Worm (Caenorhabditis elegans) whole organism, L1 larva: ENCODE data around the gene F58H1.7.

ENCODE experiments used
- F16B12.6 ChIP-seq: fragments of 150-350 bp; optimal IDR thresholded peaks from 2 replicates; lab custom pipeline; 2014; ENCODE audit warnings: missing biosample characterization, missing genetic modification characterization
- aha-1 ChIP-seq: fragments of 150-350 bp; optimal IDR thresholded peaks from 2 replicates; lab custom pipeline; 2014; ENCODE audit warnings: missing biosample characterization, missing genetic modification characterization
- aly-2 ChIP-seq: fragments of 150-350 bp; optimal IDR thresholded peaks from 2 replicates; lab custom pipeline; 2014; ENCODE audit warnings: missing biosample characterization, missing genetic modification characterization
- blmp-1 ChIP-seq: fragments of 150-350 bp; optimal IDR thresholded peaks from 2 replicates; lab custom pipeline; 2014; ENCODE audit warnings: missing biosample characterization, missing genetic modification characterization
- ceh-63 ChIP-seq: fragments of 200-800 bp; sonication (Bioruptor generic); optimal IDR thresholded peaks from 2 replicates; lab custom pipeline; 2018; ENCODE audit warnings: mild to moderate bottlenecking, missing genetic modification characterization, missing compliant biosample characterization
- ceh-8 ChIP-seq: fragments of 200-800 bp; sonication (Bioruptor generic); optimal IDR thresholded peaks from 2 replicates; lab custom pipeline; 2018; ENCODE audit warnings: mild to moderate bottlenecking, missing genetic modification characterization, moderate library complexity, missing compliant biosample characterization
- ceh-88 ChIP-seq: fragments of 200-800 bp; sonication (Bioruptor generic); IDR thresholded peaks from 2 replicates; pipeline ENCODE4 v1.3.6; 2022; ENCODE audit warnings: missing genetic modification characterization, missing compliant biosample characterization
- dpl-1 ChIP-seq, 3 experiments: fragments of 150-350 bp in 2 of 3; sonication (generic microtip) in 1 of 3; optimal IDR thresholded peaks; 2 replicates each; lab custom pipeline; 2014 to 2017; ENCODE audit warnings: missing biosample characterization in 3 of 3, missing genetic modification characterization in 3 of 3, missing genetic modification reagents in 3 of 3
- dsc-1 ChIP-seq: sonication (generic microtip); optimal IDR thresholded peaks from 2 replicates; lab custom pipeline; 2016; ENCODE audit warnings: mild to moderate bottlenecking, missing genetic modification characterization, missing compliant biosample characterization
- efl-1 ChIP-seq, 4 experiments: fragments of 150-350 bp; optimal IDR thresholded peaks in 3 of 4; peaks in 1 of 4; 1 replicate in 1 of 4; 2 replicates in 3 of 4; lab custom pipeline; 2014; ENCODE audit warnings: missing biosample characterization in 2 of 4, missing genetic modification characterization in 2 of 4, missing genetic modification reagents in 2 of 4
- efl-3 ChIP-seq: fragments of 200-800 bp; sonication (Bioruptor generic); optimal IDR thresholded peaks from 2 replicates; lab custom pipeline; 2018; ENCODE audit warnings: mild to moderate bottlenecking, missing genetic modification characterization, missing compliant biosample characterization
- egl-13 ChIP-seq: sonication (generic microtip); optimal IDR thresholded peaks from 2 replicates; lab custom pipeline; 2016; ENCODE audit warnings: missing genotype, missing genetic modification reagents, missing genetic modification characterization, missing compliant biosample characterization
- egl-27 ChIP-seq, 2 experiments: fragments of 150-350 bp in 1 of 2; sonication (generic microtip); optimal IDR thresholded peaks; 3 replicates each; lab custom pipeline; 2017 to 2018; ENCODE audit warnings: missing biosample characterization in 2 of 2, missing genetic modification characterization in 2 of 2, missing genetic modification reagents in 2 of 2
- elt-2 ChIP-seq: sonication (generic microtip); optimal IDR thresholded peaks from 2 replicates; lab custom pipeline; 2016; ENCODE audit warnings: missing genetic modification characterization, mild to moderate bottlenecking, inconsistent platforms, missing compliant biosample characterization, missing genetic modification reagents
- elt-3 ChIP-seq, 6 experiments: fragments of 150-350 bp in 1 of 6; sonication (generic microtip); optimal IDR thresholded peaks; 2 replicates each; lab custom pipeline; 2017 to 2018; ENCODE audit warnings: missing biosample characterization in 6 of 6, missing genetic modification characterization in 6 of 6, inconsistent platforms in 1 of 6
- ets-5 ChIP-seq: fragments of 200-800 bp; sonication (Bioruptor generic); IDR thresholded peaks from 2 replicates; pipeline ENCODE4 v1.3.6; 2022; ENCODE audit warnings: missing genetic modification characterization, missing compliant biosample characterization
- fos-1 ChIP-seq: fragments of 150-350 bp; optimal IDR thresholded peaks from 2 replicates; lab custom pipeline; 2014; ENCODE audit warnings: missing biosample characterization, missing genetic modification characterization
- grh-1 ChIP-seq: fragments of 200-800 bp; sonication (Bioruptor generic); IDR thresholded peaks from 2 replicates; pipeline ENCODE4 v1.3.6; 2022; ENCODE audit warnings: missing genetic modification reagents, missing genetic modification characterization, missing compliant biosample characterization
- lin-14 ChIP-seq: fragments of 200-800 bp; sonication (Bioruptor generic); optimal IDR thresholded peaks from 2 replicates; lab custom pipeline; 2018; ENCODE audit warnings: mild to moderate bottlenecking, missing genetic modification characterization, moderate library complexity, missing compliant biosample characterization
- lin-15B ChIP-seq: fragments of 150-350 bp; sonication (generic microtip); optimal IDR thresholded peaks from 3 replicates; lab custom pipeline; 2014; ENCODE audit warnings: missing biosample characterization, missing genetic modification characterization
- lin-35 ChIP-seq, 2 experiments: fragments of 150-350 bp; optimal IDR thresholded peaks; 2 replicates each; lab custom pipeline; 2014; ENCODE audit warnings: missing biosample characterization in 2 of 2, missing genetic modification characterization in 2 of 2, missing genetic modification reagents in 2 of 2
- lsy-2 ChIP-seq, 2 experiments: fragments of 150-350 bp; optimal IDR thresholded peaks; 2 replicates each; lab custom pipeline; 2014; ENCODE audit warnings: missing biosample characterization in 2 of 2, missing genetic modification characterization in 2 of 2
- mab-9 ChIP-seq: fragments of 200-800 bp; sonication (Bioruptor generic); IDR thresholded peaks from 2 replicates; pipeline ENCODE4 v1.3.6; 2022; ENCODE audit warnings: missing genetic modification reagents, missing genetic modification characterization, missing compliant biosample characterization
- mdl-1 ChIP-seq, 2 experiments: fragments of 150-350 bp; optimal IDR thresholded peaks; 2 replicates each; lab custom pipeline; 2014 to 2017; ENCODE audit warnings: missing biosample characterization in 2 of 2, missing genetic modification characterization in 2 of 2, inconsistent platforms in 1 of 2
- mef-2 ChIP-seq: fragments of 150-350 bp; optimal IDR thresholded peaks from 2 replicates; lab custom pipeline; 2014; ENCODE audit warnings: missing biosample characterization, missing genetic modification characterization
- mep-1 ChIP-seq: fragments of 150-350 bp; optimal IDR thresholded peaks from 2 replicates; lab custom pipeline; 2014; ENCODE audit warnings: missing biosample characterization, missing genetic modification characterization
- nhr-20 ChIP-seq: sonication (generic microtip); optimal IDR thresholded peaks from 2 replicates; lab custom pipeline; 2016; ENCODE audit warnings: mild to moderate bottlenecking, missing genetic modification characterization, missing compliant biosample characterization
- nhr-47 ChIP-seq: sonication (generic microtip); optimal IDR thresholded peaks from 2 replicates; lab custom pipeline; 2016; ENCODE audit warnings: mild to moderate bottlenecking, missing genetic modification characterization, moderate library complexity, missing compliant biosample characterization
- nhr-71 ChIP-seq: sonication (generic microtip); optimal IDR thresholded peaks from 2 replicates; lab custom pipeline; 2016; ENCODE audit warnings: mild to moderate bottlenecking, missing genetic modification characterization, moderate library complexity, missing compliant biosample characterization
- nhr-77 ChIP-seq: fragments of 150-350 bp; optimal IDR thresholded peaks from 2 replicates; lab custom pipeline; 2014; ENCODE audit warnings: missing biosample characterization, missing genetic modification characterization
- nhr-85 ChIP-seq: sonication (generic microtip); peaks from one replicate; lab custom pipeline; 2016; ENCODE audit warnings: missing genetic modification characterization, inconsistent platforms, missing compliant biosample characterization
- pax-3 ChIP-seq: fragments of 200-800 bp; sonication (Bioruptor generic); optimal IDR thresholded peaks from 2 replicates; lab custom pipeline; 2018; ENCODE audit warnings: mild to moderate bottlenecking, missing genetic modification characterization, moderate library complexity, missing compliant biosample characterization
- skn-1 ChIP-seq: fragments of 150-350 bp; optimal IDR thresholded peaks from 2 replicates; lab custom pipeline; 2014; ENCODE audit warnings: missing biosample characterization, missing genetic modification characterization
- snu-23 ChIP-seq: sonication (generic microtip); optimal IDR thresholded peaks from 2 replicates; lab custom pipeline; 2016; ENCODE audit warnings: missing genetic modification characterization, missing compliant biosample characterization
- sox-4 ChIP-seq: sonication (generic microtip); optimal IDR thresholded peaks from 2 replicates; lab custom pipeline; 2016; ENCODE audit warnings: missing genetic modification characterization, missing compliant biosample characterization
- sup-37 ChIP-seq: fragments of 200-800 bp; sonication (Bioruptor generic); optimal IDR thresholded peaks from 2 replicates; lab custom pipeline; 2018; ENCODE audit warnings: mild to moderate bottlenecking, missing genetic modification characterization, missing compliant biosample characterization
- swsn-7 ChIP-seq: sonication (generic microtip); optimal IDR thresholded peaks from 2 replicates; lab custom pipeline; 2016; ENCODE audit warnings: missing genetic modification characterization, missing compliant biosample characterization
- tlp-1 ChIP-seq: fragments of 150-350 bp; optimal IDR thresholded peaks from 2 replicates; lab custom pipeline; 2014; ENCODE audit warnings: missing biosample characterization, missing genetic modification characterization
- unc-130 ChIP-seq: fragments of 150-350 bp; optimal IDR thresholded peaks from 2 replicates; lab custom pipeline; 2017; ENCODE audit warnings: missing biosample characterization, missing genetic modification characterization, inconsistent platforms
- unc-98 ChIP-seq: fragments of 200-800 bp; sonication (Bioruptor generic); IDR thresholded peaks from 2 replicates; pipeline ENCODE4 v1.3.6; 2022; ENCODE audit warnings: missing genetic modification characterization, missing compliant biosample characterization
- zag-1 ChIP-seq: fragments of 150-350 bp; optimal IDR thresholded peaks from 2 replicates; lab custom pipeline; 2014; ENCODE audit warnings: missing biosample characterization, missing genetic modification characterization
- ztf-4 ChIP-seq: fragments of 150-350 bp; optimal IDR thresholded peaks from 2 replicates; lab custom pipeline; 2014; ENCODE audit warnings: missing biosample characterization, missing genetic modification characterization

Gene F58H1.7

DNA sequence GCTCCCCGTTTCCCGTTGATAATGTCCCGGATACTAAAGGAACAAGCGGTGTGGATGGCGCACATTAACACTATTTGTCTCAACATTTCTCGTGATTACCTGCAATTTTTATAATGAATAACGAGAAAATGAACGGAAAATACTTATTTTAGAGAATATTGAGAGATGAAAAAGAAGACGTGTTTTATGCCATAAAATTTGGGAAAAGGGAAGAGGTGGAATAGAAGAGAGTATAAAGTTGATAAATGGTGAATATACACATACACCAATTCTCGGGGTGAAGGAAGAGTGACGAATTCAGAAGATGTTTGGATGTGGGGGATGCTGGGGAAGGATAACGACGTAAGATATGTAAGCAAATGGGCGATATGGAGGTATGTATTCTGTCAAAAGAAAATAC is at the start of gene F58H1.7:
TSS of gene F58H1.7 (minus strand) at position 101 of the 400 bp plus-strand sequence.
- TF ChIP-seq egl-13 (tag; lab: Kevin White, UChicago) = no peak
- no peak for TF ChIP-seq aly-2 (tag; lab: Kevin White, UChicago)
- TF ChIP-seq mab-9 (GFP tag; lab: Robert Waterston, UW) = no peak
- TF ChIP-seq skn-1 (tag; lab: Kevin White, UChicago) = no peak
- TF ChIP-seq tlp-1 (tag; lab: Kevin White, UChicago) = no peak
- no peak for TF ChIP-seq unc-98 (GFP tag; lab: Robert Waterston, UW)
- no peak for TF ChIP-seq egl-27 (tag; optimal IDR thresholded peaks at IDR 0.05; lab: Kevin White, UChicago)
- no peak for TF ChIP-seq aha-1 (tag; lab: Kevin White, UChicago)
- no peak for TF ChIP-seq mep-1 (tag; lab: Kevin White, UChicago)
- TF ChIP-seq nhr-47 (tag; lab: Kevin White, UChicago) = no peak
- no peak for TF ChIP-seq nhr-77 (tag; lab: Kevin White, UChicago)
- TF ChIP-seq elt-2 (tag; lab: Kevin White, UChicago) = no peak
- no peak for TF ChIP-seq ceh-88 (GFP tag; lab: Robert Waterston, UW)
- TF ChIP-seq unc-130 (tag; lab: Kevin White, UChicago) = no peak
- TF ChIP-seq ceh-63 (GFP tag; lab: Kevin White, UChicago) = no peak
- TF ChIP-seq efl-3 (GFP tag; lab: Kevin White, UChicago) = no peak

DNA sequence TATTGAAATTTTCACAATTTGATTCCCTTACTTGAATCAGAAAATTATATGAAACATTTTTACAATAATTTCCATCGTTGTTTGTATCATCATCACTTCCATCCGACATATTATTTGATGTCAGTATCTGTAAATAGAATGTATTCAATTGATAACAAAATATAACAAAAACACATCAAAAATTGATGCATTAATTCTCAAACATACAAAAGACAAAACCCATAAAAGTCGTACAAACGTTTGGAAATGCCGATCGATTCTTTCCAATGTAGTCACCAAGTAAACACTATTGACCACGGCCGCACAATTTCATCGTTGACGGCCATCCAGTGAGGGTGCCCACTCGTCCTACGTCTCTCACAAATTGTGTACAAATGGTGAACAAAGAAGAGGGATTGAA is 48.7 kb upstream of the F58H1.7 start, which contains the start of gene add-2:
TSS of gene add-2 (minus strand) at position 109 of the 400 bp plus-strand sequence.
- TF ChIP-seq zag-1 (tag; lab: Kevin White, UChicago) (no peak), ets-5 (GFP tag; lab: Robert Waterston, UW) (no peak), nhr-20 (tag; lab: Kevin White, UChicago) (no peak), nhr-85 (no peak), egl-27 (tag; optimal IDR thresholded peaks at IDR 0.05; lab: Kevin White, UChicago) (no peak), elt-2 (tag; lab: Kevin White, UChicago) (peak; percentile 55), ztf-4 (tag; lab: Kevin White, UChicago) (no peak)

DNA sequence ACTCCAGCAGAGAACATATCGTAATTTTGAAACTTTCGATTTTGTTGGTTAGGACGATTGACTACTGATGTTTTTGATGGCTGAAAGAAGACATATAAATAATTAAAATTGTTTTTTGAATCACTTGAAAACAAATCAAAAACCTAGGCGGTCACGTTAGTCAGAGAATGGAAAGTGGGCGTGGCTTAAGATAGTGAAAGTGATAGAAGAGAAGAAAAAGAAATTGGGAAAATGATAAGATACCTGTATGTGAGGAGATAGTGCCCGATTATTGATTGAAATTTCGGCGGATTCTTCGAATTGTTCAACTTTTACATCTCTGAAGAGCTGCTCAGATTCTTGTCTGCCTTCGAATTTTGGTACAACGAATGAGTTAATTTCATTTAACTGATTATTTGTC is 47.1 kb upstream of the F58H1.7 start:
- TF ChIP-seq lin-14 (GFP tag; lab: Kevin White, UChicago) = peak; percentile 11
- TF ChIP-seq nhr-71 (tag; lab: Kevin White, UChicago) = peak; percentile 22
- no peak for TF ChIP-seq efl-1 (optimal IDR thresholded peaks at IDR 0.05; lab: Kevin White, UChicago)
- peak in 1 of 2 experiments; percentile 86 for TF ChIP-seq efl-1 (GFP tag; optimal IDR thresholded peaks at IDR 0.05 in 1 of 2; lab: Kevin White, UChicago)
- no peak for TF ChIP-seq ceh-8
- TF ChIP-seq aly-2 (tag; lab: Kevin White, UChicago) = no peak
- peak; percentile 97 for TF ChIP-seq blmp-1 (tag; lab: Kevin White, UChicago)
- peak; percentile 14 for TF ChIP-seq nhr-20 (tag; lab: Kevin White, UChicago)
- TF ChIP-seq nhr-85 = peak; percentile 53
- no peak for TF ChIP-seq grh-1
- peak in 5 of 6 experiments; percentile 49 to 94 (median 71) for TF ChIP-seq elt-3 (tag; optimal IDR thresholded peaks at IDR 0.05; lab: Kevin White, UChicago)
- peak in 1 of 2 experiments; percentile 2 for TF ChIP-seq lin-35 (GFP tag; optimal IDR thresholded peaks at IDR 0.05; lab: Kevin White, UChicago)
- peak; percentile 10 for TF ChIP-seq snu-23

DNA sequence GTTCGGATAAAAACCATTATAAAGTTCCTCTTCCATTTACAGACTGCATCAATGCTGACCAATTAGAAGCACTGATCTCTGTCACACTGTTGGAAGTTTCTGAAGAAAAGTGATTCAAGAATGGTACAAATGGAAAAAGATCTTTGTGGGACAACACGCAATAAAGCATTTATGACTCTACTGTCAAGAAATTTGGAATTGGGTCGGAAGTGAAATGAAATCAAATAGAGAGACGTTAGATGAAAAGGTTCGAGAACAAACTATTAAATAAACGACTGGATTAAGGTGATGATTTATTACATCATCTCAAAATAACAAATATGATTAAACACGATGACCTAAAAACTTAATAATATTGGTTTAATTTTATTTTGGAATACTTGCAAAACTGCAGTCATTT is 41.9 kb upstream of the F58H1.7 start, which contains the start of gene F57F5.3:
TSS of gene F57F5.3 (minus strand) at position 101 of the 400 bp plus-strand sequence.
- no peak for TF ChIP-seq ets-5 (GFP tag; lab: Robert Waterston, UW)
- TF ChIP-seq sup-37 (GFP tag; lab: Kevin White, UChicago) = no peak
- no peak for TF ChIP-seq dsc-1 (tag; lab: Kevin White, UChicago)

DNA sequence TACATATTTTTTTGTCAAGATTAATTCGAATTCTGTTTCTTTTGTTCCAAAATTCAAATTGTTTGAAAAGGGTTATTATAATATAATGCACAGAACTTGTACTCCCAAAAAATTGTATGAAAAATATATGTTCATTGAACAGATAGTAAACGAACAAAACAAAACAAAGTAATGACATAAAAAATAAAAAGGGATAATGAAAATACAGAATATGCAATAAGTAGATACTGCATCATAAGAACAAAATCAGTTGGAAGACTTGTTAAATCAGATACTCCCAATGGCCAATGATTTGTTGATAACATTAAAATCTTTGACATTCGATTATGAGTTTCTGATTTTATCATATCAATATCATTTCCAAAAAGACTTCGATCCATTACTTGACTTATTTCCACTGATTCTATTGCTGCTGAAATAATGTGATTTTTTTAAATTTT is 39.9 kb upstream of the F58H1.7 start:
- TF ChIP-seq nhr-20 (tag; lab: Kevin White, UChicago) (no peak), unc-98 (GFP tag; lab: Robert Waterston, UW) (no peak), swsn-7 (no peak), lsy-2 (tag; optimal IDR thresholded peaks at IDR 0.05; lab: Kevin White, UChicago) (no peak), lin-15B (tag; lab: Kevin White, UChicago) (no peak), nhr-71 (tag; lab: Kevin White, UChicago) (peak; percentile 14), sox-4 (no peak), elt-2 (tag; lab: Kevin White, UChicago) (peak; percentile 18), aly-2 (tag; lab: Kevin White, UChicago) (peak; percentile 71), efl-1 (optimal IDR thresholded peaks at IDR 0.05; lab: Kevin White, UChicago) (no peak), efl-1 (GFP tag; optimal IDR thresholded peaks at IDR 0.05 in 1 of 2; lab: Kevin White, UChicago) (peak in 1 of 2 experiments; percentile 73), elt-3 (tag; optimal IDR thresholded peaks at IDR 0.05; lab: Kevin White, UChicago) (no peak), mef-2 (tag; lab: Kevin White, UChicago) (no peak), pax-3 (tag; lab: Kevin White, UChicago) (no peak), ceh-63 (GFP tag; lab: Kevin White, UChicago) (no peak), mdl-1 (tag; optimal IDR thresholded peaks at IDR 0.05; lab: Kevin White, UChicago) (no peak), mep-1 (tag; lab: Kevin White, UChicago) (no peak), ceh-8 (no peak), dpl-1 (GFP tag; optimal IDR thresholded peaks at IDR 0.05; lab: Kevin White, UChicago) (no peak), F16B12.6 (tag; lab: Kevin White, UChicago) (no peak), fos-1 (no peak)
